Worm (Caenorhabditis elegans): ENCODE results near the gene pxl-1.

DNA sequence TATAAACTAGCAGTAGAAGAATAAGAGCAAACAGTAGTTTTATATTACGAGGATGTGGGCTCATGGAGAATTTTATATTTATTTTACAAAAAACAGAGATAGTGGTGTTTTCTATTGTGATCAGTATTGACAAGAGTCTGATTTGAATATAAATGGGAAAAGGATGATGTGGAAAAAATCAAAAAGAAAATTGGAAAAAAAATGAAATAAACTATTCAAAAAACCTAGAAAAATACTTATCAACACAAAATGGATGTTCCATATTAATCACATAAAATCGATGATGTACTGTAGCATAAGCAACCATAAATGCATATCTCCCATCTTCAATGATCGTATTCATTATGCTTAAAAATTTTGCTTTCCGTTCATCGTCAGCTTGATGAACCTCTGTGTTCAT lies 8.9 kb downstream of the pxl-1 start, which contains the start of gene C28H8.7:
- TF ChIP-seq cog-1 (tag; optimal IDR thresholded peaks at IDR 0.05) (no peak), T22C8.4 (GFP tag; IDR thresholded peaks at IDR 0.05) (no peak)

Measured in whole organism, midembryonic.